Worm (Caenorhabditis elegans) whole organism, L4 larva: ENCODE measurements around the gene F11C1.1.

Source experiments
- D1046.2 ChIP-seq: fragments of 200-800 bp; sonication (Bioruptor generic); IDR thresholded peaks from 2 replicates; pipeline ENCODE4 v1.3.6; 2022; ENCODE audit warnings: missing genetic modification characterization, missing compliant biosample characterization
- F37D6.2 ChIP-seq: sonication (generic microtip); optimal IDR thresholded peaks from 2 replicates; lab custom pipeline; 2016; ENCODE audit warnings: mild to moderate bottlenecking, missing genetic modification characterization, missing compliant biosample characterization
- F49E8.2 ChIP-seq: sonication (generic microtip); optimal IDR thresholded peaks from 2 replicates; lab custom pipeline; 2016; ENCODE audit warnings: missing compliant biosample characterization, mild to moderate bottlenecking, missing genetic modification characterization, borderline replicate concordance
- aha-1 ChIP-seq: fragments of 150-350 bp; peaks from one replicate; lab custom pipeline; 2014; ENCODE audit warnings: missing biosample characterization, missing genetic modification characterization
- ceh-20 ChIP-seq: fragments of 200-800 bp; sonication (Bioruptor generic); IDR thresholded peaks from 2 replicates; pipeline ENCODE4 v1.3.6; 2022; ENCODE audit warnings: missing genetic modification reagents, missing genetic modification characterization, missing compliant biosample characterization
- ceh-44 ChIP-seq: fragments of 200-800 bp; sonication (Bioruptor generic); IDR thresholded peaks from 2 replicates; pipeline ENCODE4 v1.3.6; 2022; ENCODE audit warnings: missing genetic modification reagents, missing genetic modification characterization, missing compliant biosample characterization
- ces-1 ChIP-seq: fragments of 150-350 bp; sonication (generic microtip); optimal IDR thresholded peaks from 4 replicates; lab custom pipeline; 2014; ENCODE audit warnings: missing biosample characterization, missing genetic modification reagents, missing genetic modification characterization
- daf-16 ChIP-seq, 3 experiments: sonication (generic microtip); optimal IDR thresholded peaks; 2 replicates each; lab custom pipeline; 2016 to 2017; ENCODE audit warnings: missing genetic modification characterization in 3 of 3, missing genetic modification reagents in 3 of 3, mild to moderate bottlenecking in 2 of 3, missing compliant biosample characterization in 2 of 3, missing biosample characterization in 1 of 3, moderate library complexity in 1 of 3
- daf-8 ChIP-seq: fragments of 200-800 bp; sonication (Bioruptor generic); IDR thresholded peaks from 2 replicates; pipeline ENCODE4 v1.3.6; 2022; ENCODE audit warnings: missing genetic modification characterization, missing compliant biosample characterization
- dmd-6 ChIP-seq: fragments of 200-800 bp; sonication (Bioruptor generic); IDR thresholded peaks from 2 replicates; pipeline ENCODE4 v1.3.6; 2022; ENCODE audit warnings: missing genetic modification reagents, missing genetic modification characterization, missing compliant biosample characterization
- dmd-8 ChIP-seq: fragments of 200-800 bp; sonication (Bioruptor generic); IDR thresholded peaks from 2 replicates; pipeline ENCODE4 v1.3.6; 2022; ENCODE audit warnings: missing genetic modification characterization, missing compliant biosample characterization
- dve-1 ChIP-seq: sonication (generic microtip); optimal IDR thresholded peaks from 2 replicates; lab custom pipeline; 2017; ENCODE audit warnings: antibody characterized with exemption, mild to moderate bottlenecking, missing genetic modification characterization, missing compliant biosample characterization; ENCODE audit not compliant: insufficient read depth
- egl-27 ChIP-seq: sonication (generic microtip); optimal IDR thresholded peaks from 3 replicates; lab custom pipeline; 2017; ENCODE audit warnings: missing biosample characterization, missing genetic modification reagents, missing genetic modification characterization
- fos-1 ChIP-seq: fragments of 150-350 bp; optimal IDR thresholded peaks from 2 replicates; lab custom pipeline; 2014; ENCODE audit warnings: missing biosample characterization, missing genetic modification characterization
- hlh-11 ChIP-seq: fragments of 200-800 bp; sonication (Bioruptor generic); optimal IDR thresholded peaks from 2 replicates; lab custom pipeline; 2018; ENCODE audit warnings: mild to moderate bottlenecking, missing genetic modification characterization, missing compliant biosample characterization
- hlh-30 ChIP-seq: sonication (generic microtip); optimal IDR thresholded peaks from 2 replicates; lab custom pipeline; 2017; ENCODE audit warnings: antibody characterized with exemption, mild to moderate bottlenecking, missing genetic modification characterization, missing compliant biosample characterization; ENCODE audit not compliant: insufficient read depth
- lim-7 ChIP-seq: fragments of 200-800 bp; sonication (Bioruptor generic); IDR thresholded peaks from 2 replicates; pipeline ENCODE4 v1.3.6; 2022; ENCODE audit warnings: missing genetic modification characterization, missing compliant biosample characterization
- lin-1 ChIP-seq: fragments of 200-800 bp; sonication (Bioruptor generic); IDR thresholded peaks from 2 replicates; pipeline ENCODE4 v1.3.6; 2022; ENCODE audit warnings: missing genetic modification reagents, missing genetic modification characterization, missing compliant biosample characterization
- lin-13 ChIP-seq: fragments of 150-350 bp; optimal IDR thresholded peaks from 2 replicates; lab custom pipeline; 2014; ENCODE audit warnings: missing biosample characterization, missing genetic modification reagents, missing genetic modification characterization
- lin-15B ChIP-seq: fragments of 150-350 bp; sonication (generic microtip); optimal IDR thresholded peaks from 3 replicates; lab custom pipeline; 2014; ENCODE audit warnings: missing biosample characterization, missing genetic modification characterization
- lir-3 ChIP-seq: sonication (generic microtip); optimal IDR thresholded peaks from 2 replicates; lab custom pipeline; 2016; ENCODE audit warnings: mild to moderate bottlenecking, missing genetic modification characterization, missing compliant biosample characterization
- madf-5 ChIP-seq, 2 experiments: fragments of 200-800 bp; sonication (Bioruptor generic); IDR thresholded peaks; 2 replicates each; pipeline ENCODE4 v1.3.6; 2022; ENCODE audit warnings: missing compliant biosample characterization in 2 of 2, missing genetic modification characterization in 2 of 2
- mdl-1 ChIP-seq, 2 experiments: fragments of 150-350 bp in 1 of 2; sonication (generic microtip) in 1 of 2; optimal IDR thresholded peaks; 2 replicates each; lab custom pipeline; 2014 to 2017; ENCODE audit warnings: missing biosample characterization in 2 of 2, missing genetic modification characterization in 2 of 2
- mes-2 ChIP-seq: sonication (generic microtip); optimal IDR thresholded peaks from 2 replicates; lab custom pipeline; 2016; ENCODE audit warnings: missing genotype, mild to moderate bottlenecking, missing genetic modification characterization, missing compliant biosample characterization; ENCODE audit not compliant: poor library complexity, severe bottlenecking
- nhr-10 ChIP-seq: fragments of 150-350 bp; optimal IDR thresholded peaks from 2 replicates; lab custom pipeline; 2014; ENCODE audit warnings: missing biosample characterization, missing genetic modification characterization
- nhr-102 ChIP-seq: sonication (generic microtip); optimal IDR thresholded peaks from 2 replicates; lab custom pipeline; 2016; ENCODE audit warnings: mild to moderate bottlenecking, missing genetic modification characterization, moderate library complexity, missing compliant biosample characterization
- nhr-41 ChIP-seq: fragments of 200-800 bp; sonication (Bioruptor generic); IDR thresholded peaks from 2 replicates; pipeline ENCODE4 v1.3.6; 2022; ENCODE audit warnings: missing genetic modification reagents, missing genetic modification characterization, missing compliant biosample characterization
- nhr-76 ChIP-seq: fragments of 150-350 bp; optimal IDR thresholded peaks from 2 replicates; lab custom pipeline; 2014; ENCODE audit warnings: missing biosample characterization, missing genetic modification characterization
- nhr-77 ChIP-seq: fragments of 150-350 bp; optimal IDR thresholded peaks from 2 replicates; lab custom pipeline; 2014; ENCODE audit warnings: missing biosample characterization, missing genetic modification characterization
- rbr-2 ChIP-seq: sonication (generic microtip); optimal IDR thresholded peaks from 2 replicates; lab custom pipeline; 2016; ENCODE audit warnings: missing genotype, missing genetic modification characterization, missing compliant biosample characterization
- sdz-12 ChIP-seq: fragments of 200-800 bp; sonication (Bioruptor generic); optimal IDR thresholded peaks from 2 replicates; lab custom pipeline; 2018; ENCODE audit warnings: mild to moderate bottlenecking, missing genetic modification characterization, missing compliant biosample characterization
- skn-1 ChIP-seq: fragments of 150-350 bp; optimal IDR thresholded peaks from 2 replicates; lab custom pipeline; 2014; ENCODE audit warnings: missing biosample characterization, missing genetic modification characterization
- spr-1 ChIP-seq: sonication (generic microtip); optimal IDR thresholded peaks from 2 replicates; lab custom pipeline; 2016; ENCODE audit warnings: mild to moderate bottlenecking, missing genetic modification characterization, missing compliant biosample characterization
- spr-3 ChIP-seq: fragments of 200-800 bp; sonication (Bioruptor generic); optimal IDR thresholded peaks from 2 replicates; lab custom pipeline; 2018; ENCODE audit warnings: mild to moderate bottlenecking, missing genetic modification characterization, missing compliant biosample characterization
- tag-97 ChIP-seq: fragments of 200-800 bp; sonication (Bioruptor generic); IDR thresholded peaks from 2 replicates; pipeline ENCODE4 v1.3.6; 2022; ENCODE audit warnings: missing genetic modification characterization, missing compliant biosample characterization
- unc-130 ChIP-seq: sonication (generic microtip); optimal IDR thresholded peaks from 2 replicates; lab custom pipeline; 2016; ENCODE audit warnings: missing genetic modification reagents, missing genetic modification characterization, missing compliant biosample characterization
- unc-62 ChIP-seq, 3 experiments: fragments of 150-350 bp in 1 of 3; sonication (generic microtip); optimal IDR thresholded peaks in 2 of 3; peaks in 1 of 3; 1 replicate in 1 of 3; 2 replicates in 2 of 3; lab custom pipeline; 2014 to 2017; ENCODE audit warnings: missing biosample characterization in 3 of 3, missing genetic modification characterization in 3 of 3, missing genetic modification reagents in 3 of 3, missing genotype in 1 of 3
- zag-1 ChIP-seq: fragments of 150-350 bp; optimal IDR thresholded peaks from 2 replicates; lab custom pipeline; 2014; ENCODE audit warnings: missing biosample characterization, missing genetic modification characterization
- ztf-7 ChIP-seq: fragments of 150-350 bp; optimal IDR thresholded peaks from 2 replicates; lab custom pipeline; 2014; ENCODE audit warnings: missing biosample characterization, missing genetic modification characterization

The F11C1.1 gene

ce11 chrX:12979747-12980146 lies 10.6 kb downstream of the F11C1.1 start (continued):
- TF ChIP-seq dmd-8 (no peak), lim-7 (no peak), unc-62 (GFP tag; optimal IDR thresholded peaks at IDR 0.05 in 1 of 2; lab: Kevin White, UChicago) (peak in 1 of 2 experiments; percentile 11), unc-62 (tag; optimal IDR thresholded peaks at IDR 0.05; lab: Kevin White, UChicago) (no peak), nhr-102 (tag; lab: Kevin White, UChicago) (no peak), dve-1 (tag; lab: Kevin White, UChicago) (peak; percentile 7), skn-1 (tag; lab: Kevin White, UChicago) (no peak), F49E8.2 (tag; lab: Kevin White, UChicago) (no peak), lin-15B (tag; lab: Kevin White, UChicago) (no peak), mes-2 (tag; lab: Kevin White, UChicago) (no peak), nhr-76 (tag; lab: Kevin White, UChicago) (no peak), aha-1 (no peak), spr-3 (GFP tag; lab: Kevin White, UChicago) (no peak), hlh-11 (tag; lab: Kevin White, UChicago) (peak; percentile 18), ces-1 (GFP tag; lab: Kevin White, UChicago) (no peak), egl-27 (tag; lab: Kevin White, UChicago) (no peak), tag-97 (GFP tag; lab: Robert Waterston, UW) (no peak), fos-1 (tag; lab: Kevin White, UChicago) (no peak), sdz-12 (no peak), hlh-30 (tag; lab: Kevin White, UChicago) (no peak), unc-130 (GFP tag; lab: Kevin White, UChicago) (no peak), F37D6.2 (tag; lab: Kevin White, UChicago) (no peak), lin-1 (GFP tag; lab: Robert Waterston, UW) (no peak)

DNA sequence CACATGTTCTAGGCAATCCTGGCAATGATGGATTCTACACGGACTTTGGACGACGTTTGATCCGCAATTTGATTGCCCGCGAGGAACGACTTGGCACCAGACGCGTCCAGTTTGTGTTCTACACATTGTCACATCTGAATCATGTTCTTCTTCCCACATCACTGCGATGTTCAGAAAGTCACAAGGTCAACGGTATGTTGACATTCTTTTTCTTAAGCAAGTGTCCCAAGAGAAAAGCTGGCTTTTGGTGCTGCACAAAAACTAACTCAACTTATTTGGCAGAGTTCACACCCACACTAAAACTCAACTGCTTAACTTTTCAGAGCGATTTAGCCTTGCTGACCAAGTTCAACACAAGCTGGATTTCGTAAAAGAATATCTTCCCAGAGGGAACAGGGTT lies 11.8 kb downstream of the F11C1.1 start:
- TF ChIP-seq unc-62 (GFP tag; optimal IDR thresholded peaks at IDR 0.05 in 1 of 2; lab: Kevin White, UChicago): peak in 1 of 2 experiments; percentile 98
- no peak for TF ChIP-seq unc-62 (tag; optimal IDR thresholded peaks at IDR 0.05; lab: Kevin White, UChicago)
- peak; percentile 4 for TF ChIP-seq hlh-30 (tag; lab: Kevin White, UChicago)
- no peak for TF ChIP-seq dve-1 (tag; lab: Kevin White, UChicago)
- TF ChIP-seq hlh-11 (tag; lab: Kevin White, UChicago): peak; percentile 4

DNA sequence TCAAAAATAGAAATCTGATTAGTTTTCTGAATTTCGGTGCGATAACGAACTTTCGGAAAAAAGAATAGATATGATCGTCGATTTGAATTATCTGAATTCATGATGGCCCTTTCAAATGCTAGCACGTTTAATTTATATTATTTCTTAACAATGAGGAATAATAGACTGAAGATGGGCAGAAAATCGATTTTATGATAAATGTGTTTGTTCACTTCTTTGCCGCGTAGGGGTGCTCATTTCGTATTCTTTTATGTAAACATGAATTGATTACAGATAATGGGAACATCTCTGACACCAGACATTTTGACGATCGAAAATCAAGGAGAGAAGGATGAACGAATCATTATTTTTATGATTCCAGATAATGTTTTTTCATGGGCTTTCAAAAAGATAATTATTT lies 12.9 kb downstream of the F11C1.1 start, which contains the start of gene F11C1.9:
TSS of gene F11C1.9 (minus strand) at position 101 of the 400 bp plus-strand sequence.
- TF ChIP-seq daf-16 (GFP tag; optimal IDR thresholded peaks at IDR 0.05; lab: Kevin White, UChicago) (no peak), daf-16 (tag; optimal IDR thresholded peaks at IDR 0.05; lab: Kevin White, UChicago) (peak; percentile 79), lir-3 (tag; lab: Kevin White, UChicago) (no peak)

- no peak for TF ChIP-seq nhr-41 (GFP tag; lab: Robert Waterston, UW)
- TF ChIP-seq nhr-77 (tag; lab: Kevin White, UChicago): no peak
- no peak for TF ChIP-seq ceh-20 (GFP tag; lab: Robert Waterston, UW)
- no peak for TF ChIP-seq nhr-10 (tag; lab: Kevin White, UChicago)
- TF ChIP-seq zag-1 (tag; lab: Kevin White, UChicago): no peak
- TF ChIP-seq D1046.2 (GFP tag; lab: Robert Waterston, UW): no peak
- TF ChIP-seq rbr-2 (tag; lab: Kevin White, UChicago): no peak
- no peak for TF ChIP-seq hlh-30 (tag; lab: Kevin White, UChicago)
- TF ChIP-seq ztf-7 (tag; lab: Kevin White, UChicago): no peak
- TF ChIP-seq nhr-76 (tag; lab: Kevin White, UChicago): no peak
- no peak for TF ChIP-seq lin-13 (GFP tag; lab: Kevin White, UChicago)
- no peak for TF ChIP-seq dmd-8
- TF ChIP-seq ceh-44 (GFP tag; lab: Robert Waterston, UW): no peak
- TF ChIP-seq madf-5 (GFP tag; IDR thresholded peaks at IDR 0.05; lab: Robert Waterston, UW): no peak
- no peak for TF ChIP-seq dmd-6 (GFP tag; lab: Robert Waterston, UW)
- TF ChIP-seq spr-1: no peak
- no peak for TF ChIP-seq daf-8
- no peak for TF ChIP-seq egl-27 (tag; lab: Kevin White, UChicago)
- no peak for TF ChIP-seq mdl-1 (tag; optimal IDR thresholded peaks at IDR 0.05; lab: Kevin White, UChicago)
Observed at ce11 chrX:12976774-12977173, 13.6 kb downstream of the F11C1.1 start, which contains the start of the genes F11C1.4 and F11C1.10. F11C1.4 (plus strand) TSS chrX:12977074. F11C1.10 (plus strand) TSS chrX:12977082.
